Fruit fly (Drosophila melanogaster) S2 (cell line): ENCODE measurements around the gene SecCl.

Experiments
- CG8478 ChIP-seq: fragments of >200 bp; optimal IDR thresholded peaks from 2 replicates; lab custom pipeline; 2018
- CTCF ChIP-seq, 2 experiments: fragments of >200 bp; optimal IDR thresholded peaks; 2 replicates each; lab custom pipeline; 2018

DNA sequence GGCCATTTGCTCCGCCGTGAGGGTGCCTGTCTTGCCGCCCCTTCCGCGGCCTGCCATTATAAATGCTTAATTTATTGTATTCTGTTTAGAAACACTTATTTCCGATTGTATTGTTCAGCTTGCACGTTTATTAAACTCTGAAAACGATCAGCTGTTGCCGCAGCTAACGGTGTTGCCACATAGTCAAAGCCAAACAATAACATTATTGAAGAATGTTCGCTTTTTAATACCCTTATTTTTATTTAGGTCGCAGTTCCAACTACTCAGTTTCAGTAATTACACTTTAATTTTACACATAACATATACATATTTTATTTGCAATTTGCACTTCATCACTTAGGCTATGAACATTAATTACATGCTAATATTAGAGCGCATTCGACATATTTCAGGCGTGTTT, 42.9 kb upstream of the SecCl start, which contains the start of gene Polr3G:
- TF ChIP-seq CTCF (optimal IDR thresholded peaks at IDR 0.05; lab: Kevin White, UChicago) = no peak
- TF ChIP-seq CG8478 (lab: Kevin White, UChicago) = no peak
